Worm (Caenorhabditis elegans) whole organism, late embryonic: ENCODE results near the gene nrx-1.

Experiments
- C38D4.7 ChIP-seq: fragments of 200-800 bp; sonication (Bioruptor generic); optimal IDR thresholded peaks from 2 replicates; lab custom pipeline; 2018; ENCODE audit warnings: mild to moderate bottlenecking, missing genetic modification characterization, moderate library complexity, missing compliant biosample characterization
- T23F11.4 ChIP-seq: fragments of 200-800 bp; sonication (Bioruptor generic); optimal IDR thresholded peaks from 2 replicates; lab custom pipeline; 2018; ENCODE audit warnings: mild to moderate bottlenecking, missing genetic modification characterization, missing compliant biosample characterization
- Y22D7AL.16 ChIP-seq: sonication (generic microtip); optimal IDR thresholded peaks from 2 replicates; lab custom pipeline; 2016; ENCODE audit warnings: missing genetic modification characterization, missing compliant biosample characterization
- ceh-2 ChIP-seq: sonication (generic microtip); optimal IDR thresholded peaks from 2 replicates; lab custom pipeline; 2016; ENCODE audit warnings: missing genotype, missing genetic modification characterization, missing compliant biosample characterization
- ceh-22 ChIP-seq: sonication (generic microtip); optimal IDR thresholded peaks from 2 replicates; lab custom pipeline; 2017; ENCODE audit warnings: missing biosample characterization, missing genetic modification characterization
- ceh-31 ChIP-seq: sonication (generic microtip); optimal IDR thresholded peaks from 2 replicates; lab custom pipeline; 2016; ENCODE audit warnings: missing genetic modification characterization, missing compliant biosample characterization
- ceh-34 ChIP-seq: sonication (generic microtip); optimal IDR thresholded peaks from 2 replicates; lab custom pipeline; 2016; ENCODE audit warnings: mild to moderate bottlenecking, missing genetic modification characterization, missing compliant biosample characterization
- ceh-6 ChIP-seq: fragments of 200-800 bp; sonication (Bioruptor generic); optimal IDR thresholded peaks from 2 replicates; lab custom pipeline; 2018; ENCODE audit warnings: mild to moderate bottlenecking, missing genetic modification characterization, missing compliant biosample characterization
- ceh-9 ChIP-seq: sonication (generic microtip); optimal IDR thresholded peaks from 2 replicates; lab custom pipeline; 2016; ENCODE audit warnings: mild to moderate bottlenecking, missing genetic modification characterization, inconsistent platforms, missing compliant biosample characterization
- che-1 ChIP-seq: sonication (generic microtip); optimal IDR thresholded peaks from 2 replicates; lab custom pipeline; 2016; ENCODE audit warnings: mild to moderate bottlenecking, missing genetic modification characterization, missing compliant biosample characterization
- elt-2 ChIP-seq: sonication (generic microtip); optimal IDR thresholded peaks from 2 replicates; lab custom pipeline; 2016; ENCODE audit warnings: missing genetic modification reagents, missing genetic modification characterization, missing compliant biosample characterization
- elt-4 ChIP-seq: sonication (generic microtip); optimal IDR thresholded peaks from 2 replicates; lab custom pipeline; 2016; ENCODE audit warnings: missing genetic modification characterization, missing compliant biosample characterization
- ets-4 ChIP-seq: sonication (generic microtip); optimal IDR thresholded peaks from 2 replicates; lab custom pipeline; 2016; ENCODE audit warnings: missing genetic modification characterization, missing compliant biosample characterization
- eyg-1 ChIP-seq: sonication (generic microtip); optimal IDR thresholded peaks from 2 replicates; lab custom pipeline; 2016; ENCODE audit warnings: missing genotype, missing genetic modification characterization, missing compliant biosample characterization
- fax-1 ChIP-seq: sonication (generic microtip); optimal IDR thresholded peaks from 2 replicates; lab custom pipeline; 2016; ENCODE audit warnings: missing genotype, missing genetic modification characterization, missing compliant biosample characterization
- fkh-10 ChIP-seq: fragments of 150-350 bp; optimal IDR thresholded peaks from 2 replicates; lab custom pipeline; 2014; ENCODE audit warnings: missing biosample characterization, missing genetic modification reagents, missing genetic modification characterization
- gmeb-2 ChIP-seq: sonication (generic microtip); optimal IDR thresholded peaks from 2 replicates; lab custom pipeline; 2016; ENCODE audit warnings: missing genetic modification characterization, inconsistent platforms, missing compliant biosample characterization
- hlh-30 ChIP-seq: sonication (generic microtip); optimal IDR thresholded peaks from 2 replicates; lab custom pipeline; 2017; ENCODE audit warnings: antibody characterized with exemption, missing genetic modification characterization, missing compliant biosample characterization; ENCODE audit not compliant: insufficient read depth
- hlh-6 ChIP-seq: sonication (generic microtip); optimal IDR thresholded peaks from 2 replicates; lab custom pipeline; 2016; ENCODE audit warnings: missing genotype, missing genetic modification characterization, missing compliant biosample characterization
- hlh-8 ChIP-seq: sonication (generic microtip); optimal IDR thresholded peaks from 2 replicates; lab custom pipeline; 2016; ENCODE audit warnings: missing genotype, missing genetic modification characterization, missing compliant biosample characterization
- lim-6 ChIP-seq: sonication (generic microtip); optimal IDR thresholded peaks from 2 replicates; lab custom pipeline; 2016; ENCODE audit warnings: missing genetic modification characterization, missing compliant biosample characterization
- lin-11 ChIP-seq: fragments of 200-800 bp; sonication (Bioruptor generic); optimal IDR thresholded peaks from 2 replicates; lab custom pipeline; 2018; ENCODE audit warnings: mild to moderate bottlenecking, missing genetic modification characterization, missing compliant biosample characterization
- nhr-11 ChIP-seq: fragments of 150-350 bp; optimal IDR thresholded peaks from 2 replicates; lab custom pipeline; 2014; ENCODE audit warnings: missing biosample characterization, missing genetic modification characterization
- npax-4 ChIP-seq: sonication (generic microtip); optimal IDR thresholded peaks from 2 replicates; lab custom pipeline; 2016; ENCODE audit warnings: missing genetic modification characterization, missing compliant biosample characterization
- pax-1 ChIP-seq: fragments of 150-350 bp; optimal IDR thresholded peaks from 2 replicates; lab custom pipeline; 2014; ENCODE audit warnings: missing biosample characterization, missing genetic modification characterization
- pros-1 ChIP-seq: fragments of 150-350 bp; optimal IDR thresholded peaks from 2 replicates; lab custom pipeline; 2014; ENCODE audit warnings: missing biosample characterization, missing genetic modification reagents, missing genetic modification characterization
- ref-2 ChIP-seq: sonication (generic microtip); optimal IDR thresholded peaks from 2 replicates; lab custom pipeline; 2016; ENCODE audit warnings: missing genetic modification characterization, missing compliant biosample characterization
- rnt-1 ChIP-seq: sonication (generic microtip); optimal IDR thresholded peaks from 2 replicates; lab custom pipeline; 2016; ENCODE audit warnings: missing genetic modification characterization, missing compliant biosample characterization
- sdc-2 ChIP-seq: sonication (generic microtip); optimal IDR thresholded peaks from 2 replicates; lab custom pipeline; 2016; ENCODE audit warnings: missing genotype, missing genetic modification characterization, missing compliant biosample characterization
- sox-2 ChIP-seq: fragments of 200-800 bp; sonication (Bioruptor generic); IDR thresholded peaks from 2 replicates; pipeline ENCODE4 v1.3.6; 2022; ENCODE audit warnings: missing genetic modification reagents, missing genetic modification characterization, missing compliant biosample characterization
- sox-4 ChIP-seq: sonication (generic microtip); optimal IDR thresholded peaks from 2 replicates; lab custom pipeline; 2017; ENCODE audit warnings: mild to moderate bottlenecking, missing genetic modification characterization, inconsistent platforms, missing compliant biosample characterization
- tbx-2 ChIP-seq: sonication (generic microtip); optimal IDR thresholded peaks from 2 replicates; lab custom pipeline; 2016; ENCODE audit warnings: missing genetic modification characterization, missing compliant biosample characterization
- unc-42 ChIP-seq: sonication (generic microtip); optimal IDR thresholded peaks from 2 replicates; lab custom pipeline; 2016; ENCODE audit warnings: missing genotype, missing genetic modification characterization, missing compliant biosample characterization
- unc-55 ChIP-seq: sonication (generic microtip); optimal IDR thresholded peaks from 2 replicates; lab custom pipeline; 2017; ENCODE audit warnings: missing biosample characterization, missing genetic modification reagents, missing genetic modification characterization
- zip-5 ChIP-seq: sonication (generic microtip); optimal IDR thresholded peaks from 2 replicates; lab custom pipeline; 2016; ENCODE audit warnings: missing genetic modification characterization, missing compliant biosample characterization

Gene nrx-1

DNA sequence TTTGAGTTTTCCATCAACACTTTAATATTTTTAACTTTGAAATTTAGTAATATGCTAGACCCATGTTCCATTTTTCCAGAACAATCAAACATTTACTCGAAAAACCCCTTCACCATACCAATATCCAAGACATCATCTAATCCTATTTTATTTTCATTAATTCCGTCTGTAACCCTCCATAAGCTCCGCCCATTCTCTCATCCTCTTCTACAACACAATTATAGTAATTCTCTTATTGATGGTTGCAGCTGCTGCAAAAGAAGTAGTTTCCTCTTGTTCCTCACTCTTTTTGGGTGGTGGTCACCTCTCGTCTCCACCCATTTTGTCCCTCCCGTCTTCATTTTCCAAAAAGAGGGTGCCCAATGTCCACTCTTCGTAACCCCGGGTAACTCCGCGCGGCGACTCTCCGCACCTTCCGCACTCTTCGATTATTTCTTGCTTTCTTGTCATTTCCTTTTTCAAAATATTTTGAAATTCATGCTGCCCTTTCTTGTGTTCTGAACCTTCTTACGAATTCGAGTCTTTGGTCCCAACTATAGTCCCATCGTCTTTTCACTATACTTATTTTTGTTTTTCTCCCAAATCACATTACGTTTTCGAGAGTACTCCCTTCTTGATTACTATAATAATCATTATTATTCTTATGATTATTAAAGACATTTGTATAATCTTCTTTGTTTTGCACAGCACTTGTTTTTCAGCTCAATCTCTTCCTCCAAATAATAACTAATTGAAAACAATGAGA, 55.5 kb downstream of the nrx-1 start, which contains the start of gene F32D8.1:
TSS of gene F32D8.1 (plus strand) at position 695 of the 745 bp plus-strand sequence.
- TF ChIP-seq unc-42 (tag; lab: Kevin White, UChicago) (peak; percentile 85), ceh-31 (tag; lab: Kevin White, UChicago) (peak; percentile 26), C38D4.7 (no peak)

DNA sequence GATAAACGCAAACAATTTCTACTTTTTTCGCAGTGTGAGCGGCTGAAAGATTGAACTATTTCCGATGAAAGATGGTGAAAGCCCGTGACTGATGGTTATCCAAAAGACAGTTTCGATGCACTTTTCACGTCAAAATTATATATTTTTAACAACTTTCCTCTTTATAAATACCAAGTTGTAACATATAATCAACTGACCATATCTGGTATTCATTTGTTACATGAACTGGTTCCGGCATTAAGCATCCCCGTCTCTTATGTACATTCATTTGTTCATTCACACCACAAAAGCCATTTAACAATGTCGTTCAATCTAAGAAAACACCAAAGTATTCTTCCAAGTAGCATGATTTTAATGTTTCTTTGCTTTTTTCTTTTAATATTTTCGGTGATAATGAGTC, 58.7 kb downstream of the nrx-1 start, which contains the start of gene F32D8.2:
TSS of gene F32D8.2 (plus strand) at position 301 of the 400 bp plus-strand sequence.
- TF ChIP-seq unc-42 (tag; lab: Kevin White, UChicago) (no peak), npax-4 (tag; lab: Kevin White, UChicago) (no peak), T23F11.4 (GFP tag; lab: Kevin White, UChicago) (no peak), sdc-2 (tag; lab: Kevin White, UChicago) (no peak), hlh-30 (tag; lab: Kevin White, UChicago) (no peak)

DNA sequence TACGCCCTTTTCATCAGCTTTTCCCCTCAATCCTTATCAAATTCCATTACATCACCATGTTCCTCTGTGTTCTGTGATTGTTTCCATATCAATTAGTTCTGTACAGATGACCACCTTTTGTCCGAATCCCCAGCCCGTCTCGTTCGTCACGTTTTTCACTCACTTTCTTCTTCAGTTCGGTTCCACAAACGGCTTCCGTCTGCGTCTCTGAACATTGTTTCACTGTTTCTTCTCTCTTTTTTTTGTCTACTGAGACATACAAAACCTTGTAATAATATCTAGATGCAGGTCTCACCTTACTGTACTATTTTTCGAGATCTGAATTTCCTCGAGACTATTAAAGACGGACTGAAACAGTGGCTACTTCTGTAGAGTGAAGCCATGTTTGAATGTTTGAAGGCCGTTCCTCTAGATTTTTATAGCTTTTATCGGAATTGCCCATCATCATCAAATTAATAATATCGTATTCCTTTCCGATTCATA, 61.6 kb downstream of the nrx-1 start, which contains the start of gene F32D8.3:
TSS of gene F32D8.3 (plus strand) at position 433 of the 483 bp plus-strand sequence.
- TF ChIP-seq ceh-6 = no peak
- no peak for TF ChIP-seq ceh-9
- no peak for TF ChIP-seq fkh-10 (GFP tag; lab: Kevin White, UChicago)
- TF ChIP-seq tbx-2 (tag; lab: Kevin White, UChicago) = no peak
- no peak for TF ChIP-seq pros-1 (tag; lab: Kevin White, UChicago)
- no peak for TF ChIP-seq ets-4 (tag; lab: Kevin White, UChicago)
- TF ChIP-seq hlh-6 = no peak
- TF ChIP-seq ref-2 (tag; lab: Kevin White, UChicago) = no peak
- TF ChIP-seq rnt-1 = no peak
- TF ChIP-seq elt-4 = no peak
- no peak for TF ChIP-seq ceh-2
- no peak for TF ChIP-seq nhr-11 (tag; lab: Kevin White, UChicago)
- TF ChIP-seq che-1 (tag; lab: Kevin White, UChicago) = no peak
- TF ChIP-seq sdc-2 (tag; lab: Kevin White, UChicago) = no peak
- TF ChIP-seq hlh-8 (tag; lab: Kevin White, UChicago) = no peak
- TF ChIP-seq ceh-22 (tag; lab: Kevin White, UChicago) = no peak
- TF ChIP-seq lin-11 (tag; lab: Kevin White, UChicago) = no peak
- TF ChIP-seq lim-6 (tag; lab: Kevin White, UChicago) = no peak
- TF ChIP-seq, all 69 proteins: peak for 0

DNA sequence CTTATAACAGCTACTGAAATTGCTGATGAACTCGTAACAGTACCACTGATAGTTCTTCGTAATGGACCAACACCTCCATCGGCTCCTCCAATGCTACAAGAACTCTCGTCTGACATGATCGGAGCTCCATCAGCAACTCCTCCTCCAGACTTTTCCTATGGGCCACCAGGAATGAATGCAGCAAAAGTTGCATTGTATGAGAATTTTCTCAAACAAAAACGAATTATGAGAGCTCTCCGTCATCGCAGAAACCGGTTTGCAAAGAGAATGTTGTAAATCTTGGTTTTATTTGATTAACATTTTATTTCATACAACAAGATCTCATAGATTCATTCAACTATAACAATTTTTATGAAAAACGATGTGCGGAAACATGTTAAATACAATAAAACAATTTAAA, 62.8 kb downstream of the nrx-1 start:
- TF ChIP-seq tbx-2 (tag; lab: Kevin White, UChicago) (no peak), gmeb-2 (tag; lab: Kevin White, UChicago) (no peak), unc-55 (GFP tag; lab: Kevin White, UChicago) (no peak), sox-2 (GFP tag; lab: Robert Waterston, UW) (no peak), ceh-31 (tag; lab: Kevin White, UChicago) (no peak), eyg-1 (tag; lab: Kevin White, UChicago) (no peak), zip-5 (tag; lab: Kevin White, UChicago) (no peak), fax-1 (tag; lab: Kevin White, UChicago) (no peak), ceh-34 (tag; lab: Kevin White, UChicago) (no peak), pax-1 (tag; lab: Kevin White, UChicago) (no peak), Y22D7AL.16 (tag; lab: Kevin White, UChicago) (no peak), sox-4 (tag; lab: Kevin White, UChicago) (no peak), elt-2 (tag; lab: Kevin White, UChicago) (no peak), T23F11.4 (GFP tag; lab: Kevin White, UChicago) (no peak), lim-6 (tag; lab: Kevin White, UChicago) (no peak), hlh-30 (tag; lab: Kevin White, UChicago) (no peak)
